Worm (Caenorhabditis elegans) whole organism, L3 larva: ENCODE measurements around the gene clc-3.

ENCODE experiments used
- R02D3.7 ChIP-seq: fragments of 150-350 bp; optimal IDR thresholded peaks from 2 replicates; lab custom pipeline; 2014; ENCODE audit warnings: missing biosample characterization, missing genetic modification characterization
- ZK546.5 ChIP-seq: sonication (generic microtip); optimal IDR thresholded peaks from 2 replicates; lab custom pipeline; 2017; ENCODE audit warnings: missing biosample characterization, missing genetic modification characterization
- aly-2 ChIP-seq: fragments of 150-350 bp; optimal IDR thresholded peaks from 2 replicates; lab custom pipeline; 2014; ENCODE audit warnings: missing biosample characterization, missing genetic modification characterization
- ceh-16 ChIP-seq: sonication (generic microtip); optimal IDR thresholded peaks from 2 replicates; lab custom pipeline; 2017; ENCODE audit warnings: missing biosample characterization, missing genetic modification characterization
- ceh-82 ChIP-seq: fragments of 150-350 bp; optimal IDR thresholded peaks from 2 replicates; lab custom pipeline; 2014; ENCODE audit warnings: missing biosample characterization, missing genetic modification characterization
- ceh-9 ChIP-seq: sonication (generic microtip); optimal IDR thresholded peaks from 2 replicates; lab custom pipeline; 2018; ENCODE audit warnings: missing biosample characterization, missing genetic modification characterization
- daf-12 ChIP-seq: fragments of 150-350 bp; optimal IDR thresholded peaks from 2 replicates; lab custom pipeline; 2014; ENCODE audit warnings: missing biosample characterization, missing genetic modification reagents, missing genetic modification characterization
- egl-27 ChIP-seq: sonication (generic microtip); optimal IDR thresholded peaks from 4 replicates; lab custom pipeline; 2017; ENCODE audit warnings: missing biosample characterization, missing genetic modification reagents, missing genetic modification characterization
- egl-5 ChIP-seq: fragments of 150-350 bp; optimal IDR thresholded peaks from 2 replicates; lab custom pipeline; 2017; ENCODE audit warnings: missing biosample characterization, missing genetic modification reagents, missing genetic modification characterization, inconsistent platforms
- elt-1 ChIP-seq: fragments of 150-350 bp; optimal IDR thresholded peaks from 2 replicates; lab custom pipeline; 2014; ENCODE audit warnings: missing biosample characterization, missing genetic modification characterization
- elt-2 ChIP-seq: sonication (generic microtip); optimal IDR thresholded peaks from 2 replicates; lab custom pipeline; 2016; ENCODE audit warnings: missing genetic modification reagents, mild to moderate bottlenecking, missing genetic modification characterization, missing compliant biosample characterization
- eor-1 ChIP-seq, 2 experiments: fragments of 150-350 bp; optimal IDR thresholded peaks; 2 replicates each; lab custom pipeline; 2014 to 2018; ENCODE audit warnings: missing biosample characterization in 2 of 2, missing genetic modification characterization in 2 of 2
- fkh-10 ChIP-seq: sonication (generic microtip); optimal IDR thresholded peaks from 2 replicates; lab custom pipeline; 2017; ENCODE audit warnings: missing biosample characterization, missing genetic modification reagents, missing genetic modification characterization
- fkh-2 ChIP-seq: fragments of 150-350 bp; optimal IDR thresholded peaks from 2 replicates; lab custom pipeline; 2014; ENCODE audit warnings: missing biosample characterization, missing genetic modification reagents, missing genetic modification characterization
- fos-1 ChIP-seq: fragments of 150-350 bp; optimal IDR thresholded peaks from 2 replicates; lab custom pipeline; 2014; ENCODE audit warnings: missing biosample characterization, missing genetic modification characterization
- hmg-11 ChIP-seq: sonication (generic microtip); optimal IDR thresholded peaks from 2 replicates; lab custom pipeline; 2016; ENCODE audit warnings: missing genetic modification characterization, missing compliant biosample characterization
- lin-39 ChIP-seq: fragments of 150-350 bp; optimal IDR thresholded peaks from 2 replicates; lab custom pipeline; 2018; ENCODE audit warnings: missing biosample characterization, missing genetic modification reagents, missing genetic modification characterization
- mdl-1 ChIP-seq: fragments of 150-350 bp; optimal IDR thresholded peaks from 2 replicates; lab custom pipeline; 2014; ENCODE audit warnings: missing biosample characterization, missing genetic modification characterization
- mml-1 ChIP-seq: fragments of 150-350 bp; sonication (generic microtip); optimal IDR thresholded peaks from 3 replicates; lab custom pipeline; 2014; ENCODE audit warnings: missing biosample characterization, missing genetic modification characterization
- nhr-12 ChIP-seq: fragments of 150-350 bp; optimal IDR thresholded peaks from 2 replicates; lab custom pipeline; 2014; ENCODE audit warnings: missing biosample characterization, missing genetic modification characterization
- nhr-23 ChIP-seq: fragments of 150-350 bp; optimal IDR thresholded peaks from 2 replicates; lab custom pipeline; 2014; ENCODE audit warnings: missing biosample characterization, missing genetic modification reagents, missing genetic modification characterization
- nhr-237 ChIP-seq: fragments of 150-350 bp; optimal IDR thresholded peaks from 2 replicates; lab custom pipeline; 2014; ENCODE audit warnings: missing biosample characterization, missing genetic modification characterization
- nhr-25 ChIP-seq: sonication (generic microtip); optimal IDR thresholded peaks from 2 replicates; lab custom pipeline; 2017; ENCODE audit warnings: missing biosample characterization, missing genetic modification characterization
- nhr-43 ChIP-seq: sonication (generic microtip); optimal IDR thresholded peaks from 2 replicates; lab custom pipeline; 2016; ENCODE audit warnings: mild to moderate bottlenecking, missing genetic modification characterization, missing compliant biosample characterization; ENCODE audit not compliant: poor library complexity, severe bottlenecking
- nhr-76 ChIP-seq: fragments of 150-350 bp; sonication (generic microtip); optimal IDR thresholded peaks from 5 replicates; lab custom pipeline; 2014; ENCODE audit warnings: missing biosample characterization, missing genetic modification characterization
- nhr-77 ChIP-seq: fragments of 150-350 bp; optimal IDR thresholded peaks from 2 replicates; lab custom pipeline; 2014; ENCODE audit warnings: missing biosample characterization, missing genetic modification characterization
- pha-4 ChIP-seq: fragments of 150-350 bp; optimal IDR thresholded peaks from 2 replicates; lab custom pipeline; 2014; ENCODE audit warnings: missing biosample characterization, missing genetic modification reagents, missing genetic modification characterization
- pqm-1 ChIP-seq: fragments of 150-350 bp; optimal IDR thresholded peaks from 2 replicates; lab custom pipeline; 2017; ENCODE audit warnings: missing biosample characterization, missing genetic modification characterization, inconsistent platforms
- sea-2 ChIP-seq: fragments of 150-350 bp; sonication (generic microtip); optimal IDR thresholded peaks from 4 replicates; lab custom pipeline; 2014; ENCODE audit warnings: missing biosample characterization, missing genetic modification reagents, missing genetic modification characterization
- skn-1 ChIP-seq: fragments of 150-350 bp; optimal IDR thresholded peaks from 2 replicates; lab custom pipeline; 2014; ENCODE audit warnings: missing biosample characterization, missing genetic modification characterization
- snpc-4 ChIP-seq: fragments of 150-350 bp; optimal IDR thresholded peaks from 2 replicates; lab custom pipeline; 2014; ENCODE audit warnings: missing biosample characterization, missing genetic modification characterization
- unc-39 ChIP-seq: sonication (generic microtip); optimal IDR thresholded peaks from 4 replicates; lab custom pipeline; 2017; ENCODE audit warnings: missing biosample characterization, missing genetic modification characterization
- unc-62 ChIP-seq: fragments of 150-350 bp; sonication (generic microtip); optimal IDR thresholded peaks from 4 replicates; lab custom pipeline; 2014; ENCODE audit warnings: missing biosample characterization, missing genetic modification reagents, missing genetic modification characterization
- zag-1 ChIP-seq: fragments of 150-350 bp; optimal IDR thresholded peaks from 2 replicates; lab custom pipeline; 2014; ENCODE audit warnings: missing biosample characterization, missing genetic modification characterization
- ztf-11 ChIP-seq: fragments of 150-350 bp; optimal IDR thresholded peaks from 2 replicates; lab custom pipeline; 2014; ENCODE audit warnings: missing biosample characterization, missing genetic modification characterization
- ztf-4 ChIP-seq: fragments of 150-350 bp; optimal IDR thresholded peaks from 2 replicates; lab custom pipeline; 2014; ENCODE audit warnings: missing biosample characterization, missing genetic modification characterization

The clc-3 gene

ce11 chrX:3350306-3350705, 24.2 kb downstream of the clc-3 start, which contains the start of gene nspg-4:
nspg-4 (minus strand) TSS chrX:3350406.
- TF ChIP-seq fkh-10: no peak
- TF ChIP-seq R02D3.7 (tag; lab: Kevin White, UChicago): no peak
- no peak for TF ChIP-seq nhr-12 (tag; lab: Kevin White, UChicago)
- TF ChIP-seq nhr-237 (tag; lab: Kevin White, UChicago): no peak
- TF ChIP-seq nhr-77: no peak
- no peak for TF ChIP-seq elt-1 (tag; lab: Kevin White, UChicago)
- no peak for TF ChIP-seq fos-1 (tag; lab: Kevin White, UChicago)
- TF ChIP-seq unc-62 (GFP tag; lab: Kevin White, UChicago): no peak
- no peak for TF ChIP-seq daf-12

- TF ChIP-seq nhr-237 (tag; lab: Kevin White, UChicago) (no peak), eor-1 (tag; optimal IDR thresholded peaks at IDR 0.05; lab: Kevin White, UChicago) (no peak), elt-2 (tag; lab: Kevin White, UChicago) (no peak), pha-4 (tag; lab: Kevin White, UChicago) (peak; percentile 0), nhr-23 (peak; percentile 7), ceh-16 (no peak), snpc-4 (tag; lab: Kevin White, UChicago) (no peak), R02D3.7 (tag; lab: Kevin White, UChicago) (no peak), nhr-43 (peak; percentile 24), sea-2 (no peak), ztf-11 (tag; lab: Kevin White, UChicago) (no peak), hmg-11 (tag; lab: Kevin White, UChicago) (no peak)
- TF ChIP-seq, all 47 proteins: peak for 3
These were observed 26.6 kb downstream of the clc-3 start, which contains the start of gene ZK816.3 for ce11 chrX:3347904-3348441. ZK816.3 (plus strand) TSS chrX:3348391.

ce11 chrX:3343620-3344197, 30.8 kb downstream of the clc-3 start:
- TF ChIP-seq nhr-25 (tag; lab: Kevin White, UChicago) (peak; percentile 58), egl-5 (tag; lab: Kevin White, UChicago) (peak; percentile 18), elt-1 (tag; lab: Kevin White, UChicago) (peak; percentile 69), nhr-23 (peak; percentile 14), sea-2 (no peak), fkh-2 (tag; lab: Kevin White, UChicago) (no peak)
- TF ChIP-seq, all 47 proteins: peak for 4

ce11 chrX:3339882-3340281, 34.7 kb downstream of the clc-3 start:
- TF ChIP-seq ztf-4 (tag; lab: Kevin White, UChicago) (no peak), ZK546.5 (tag; lab: Kevin White, UChicago) (no peak), unc-39 (no peak), fos-1 (tag; lab: Kevin White, UChicago) (no peak), zag-1 (tag; lab: Kevin White, UChicago) (no peak), nhr-76 (tag; lab: Kevin White, UChicago) (no peak), R02D3.7 (tag; lab: Kevin White, UChicago) (no peak), aly-2 (tag; lab: Kevin White, UChicago) (no peak), sea-2 (no peak), mdl-1 (no peak), hmg-11 (tag; lab: Kevin White, UChicago) (no peak)
- TF ChIP-seq, all 47 proteins: peak for 0

- TF ChIP-seq skn-1 (no peak), egl-27 (no peak), pha-4 (tag; lab: Kevin White, UChicago) (peak; percentile 39), elt-2 (tag; lab: Kevin White, UChicago) (peak; percentile 95), mdl-1 (no peak), fkh-10 (no peak), nhr-77 (no peak), mml-1 (tag; lab: Kevin White, UChicago) (no peak), pqm-1 (tag; lab: Kevin White, UChicago) (peak; percentile 87), ceh-9 (tag; lab: Kevin White, UChicago) (no peak), ceh-82 (tag; lab: Kevin White, UChicago) (no peak), aly-2 (tag; lab: Kevin White, UChicago) (no peak), lin-39 (tag; lab: Kevin White, UChicago) (no peak)
These were observed 40.4 kb downstream of the clc-3 start for ce11 chrX:3334115-3334514.
